Worm (Caenorhabditis elegans) whole organism, L4/young adult: Measurements from ENCODE around the gene Y53C12B.1.

Experiments
- W03F9.2 ChIP-seq: fragments of 150-350 bp; optimal IDR thresholded peaks from 2 replicates; lab custom pipeline; 2014; ENCODE audit warnings: missing biosample characterization, missing genetic modification characterization
- dao-5 ChIP-seq: sonication (generic microtip); optimal IDR thresholded peaks from 2 replicates; lab custom pipeline; 2016; ENCODE audit warnings: missing genotype, missing genetic modification characterization, moderate library complexity, missing compliant biosample characterization
- him-1 ChIP-seq: sonication (generic microtip); optimal IDR thresholded peaks from 2 replicates; lab custom pipeline; 2016; ENCODE audit warnings: missing genotype, missing genetic modification reagents, missing genetic modification characterization, missing compliant biosample characterization

- TF ChIP-seq dao-5 (tag; lab: Kevin White, UChicago) (peak; percentile 6), him-1 (tag; lab: Kevin White, UChicago) (peak; percentile 32), W03F9.2 (tag; lab: Kevin White, UChicago) (peak; percentile 54)
Measured at ce11 chrII:9774653-9775052, 28.8 kb upstream of the Y53C12B.1 start.
